Worm (Caenorhabditis elegans): ENCODE results near the gene F29B9.11.

Gene F29B9.11

ce11 chrIV:4660151-4661041 lies at the start of gene F29B9.11, which contains the start of gene jmjd-1.2:
F29B9.11 (minus strand) TSS chrIV:4660201.
jmjd-1.2 (plus strand) TSS chrIV:4660991.
- no peak for TF ChIP-seq ref-1 (GFP tag; conservative IDR thresholded peaks at IDR 0.05)
- peak; percentile 86 for TF ChIP-seq flt-1 (GFP tag; IDR thresholded peaks at IDR 0.05)
- TF ChIP-seq T22C8.4 (GFP tag; IDR thresholded peaks at IDR 0.05), result peak; percentile 41; the same call in 1 of the 2 replicates
- TF ChIP-seq cog-1 (tag; optimal IDR thresholded peaks at IDR 0.05), result peak; percentile 88
- TF ChIP-seq ztf-29 (GFP tag; IDR thresholded peaks at IDR 0.05), result peak; percentile 57; the same call in 1 of the 2 replicates
- TF ChIP-seq klf-2 (GFP tag; conservative IDR thresholded peaks at IDR 0.05), result 0 out of 2 replicates have a peak, but pooled peaks have one; percentile 24
- no peak for TF ChIP-seq med-1 (GFP tag; optimal IDR thresholded peaks at IDR 0.05; ENCODE audit: insufficient read depth)
- peak; percentile 84 for TF ChIP-seq ztf-23 (GFP tag; IDR thresholded peaks at IDR 0.05)
- no peak for TF ChIP-seq tab-1 (GFP tag; IDR thresholded peaks at IDR 0.05)

ce11 chrIV:4705922-4706321 lies 45.9 kb upstream of the F29B9.11 start:
- no peak for TF ChIP-seq ztf-29 (GFP tag; IDR thresholded peaks at IDR 0.05)
- no peak for TF ChIP-seq klf-2 (GFP tag; conservative IDR thresholded peaks at IDR 0.05)
- TF ChIP-seq flt-1 (GFP tag; IDR thresholded peaks at IDR 0.05), result no peak
- TF ChIP-seq cog-1 (tag; optimal IDR thresholded peaks at IDR 0.05), result no peak
- no peak for TF ChIP-seq ref-1 (GFP tag; conservative IDR thresholded peaks at IDR 0.05)
- no peak for TF ChIP-seq med-1 (GFP tag; optimal IDR thresholded peaks at IDR 0.05; ENCODE audit: insufficient read depth)
- TF ChIP-seq T22C8.4 (GFP tag; IDR thresholded peaks at IDR 0.05), result no peak

ce11 chrIV:4705182-4705581 lies 45.2 kb upstream of the F29B9.11 start:
- no peak for TF ChIP-seq cog-1 (tag; optimal IDR thresholded peaks at IDR 0.05)
- TF ChIP-seq tab-1 (GFP tag; IDR thresholded peaks at IDR 0.05), result no peak
- TF ChIP-seq ztf-29 (GFP tag; IDR thresholded peaks at IDR 0.05), result no peak
- TF ChIP-seq klf-2 (GFP tag; conservative IDR thresholded peaks at IDR 0.05), result no peak

- TF ChIP-seq ztf-29 (GFP tag; IDR thresholded peaks at IDR 0.05) (no peak), ztf-23 (GFP tag; IDR thresholded peaks at IDR 0.05) (no peak), T22C8.4 (GFP tag; IDR thresholded peaks at IDR 0.05) (no peak), flt-1 (GFP tag; IDR thresholded peaks at IDR 0.05) (no peak), cog-1 (tag; optimal IDR thresholded peaks at IDR 0.05) (no peak), klf-2 (GFP tag; conservative IDR thresholded peaks at IDR 0.05) (no peak)
These were observed 43.9 kb upstream of the F29B9.11 start, which contains the start of gene ogdh-1 for ce11 chrIV:4703911-4704310. ogdh-1 (minus strand) TSS chrIV:4704011.

ce11 chrIV:4702077-4702476 lies 42.1 kb upstream of the F29B9.11 start:
- TF ChIP-seq klf-2 (GFP tag; conservative IDR thresholded peaks at IDR 0.05), result 0 out of 2 replicates have a peak, but pooled peaks have one; percentile 32

- TF ChIP-seq cog-1 (tag; optimal IDR thresholded peaks at IDR 0.05) (no peak), med-1 (GFP tag; optimal IDR thresholded peaks at IDR 0.05; ENCODE audit: insufficient read depth) (no peak), ztf-23 (GFP tag; IDR thresholded peaks at IDR 0.05) (no peak), klf-2 (GFP tag; conservative IDR thresholded peaks at IDR 0.05) (no peak), ref-1 (GFP tag; conservative IDR thresholded peaks at IDR 0.05) (no peak), T22C8.4 (GFP tag; IDR thresholded peaks at IDR 0.05) (no peak), tab-1 (GFP tag; IDR thresholded peaks at IDR 0.05) (no peak), ztf-29 (GFP tag; IDR thresholded peaks at IDR 0.05) (no peak), flt-1 (GFP tag; IDR thresholded peaks at IDR 0.05) (no peak)
These were observed 32.5 kb upstream of the F29B9.11 start, which contains the start of gene spe-51 for ce11 chrIV:4692463-4692862. spe-51 (plus strand) TSS chrIV:4692763.

ce11 chrIV:4688221-4688620 lies 28.2 kb upstream of the F29B9.11 start, which contains the start of gene bus-4:
bus-4 (plus strand) TSS chrIV:4688269.
- TF ChIP-seq klf-2 (GFP tag; conservative IDR thresholded peaks at IDR 0.05) (no peak), flt-1 (GFP tag; IDR thresholded peaks at IDR 0.05) (no peak), ref-1 (GFP tag; conservative IDR thresholded peaks at IDR 0.05) (no peak), cog-1 (tag; optimal IDR thresholded peaks at IDR 0.05) (no peak), ztf-29 (GFP tag; IDR thresholded peaks at IDR 0.05) (no peak), T22C8.4 (GFP tag; IDR thresholded peaks at IDR 0.05) (no peak), med-1 (GFP tag; optimal IDR thresholded peaks at IDR 0.05; ENCODE audit: insufficient read depth) (no peak), ztf-23 (GFP tag; IDR thresholded peaks at IDR 0.05) (no peak), tab-1 (GFP tag; IDR thresholded peaks at IDR 0.05) (no peak)

ce11 chrIV:4686898-4687297 lies 26.9 kb upstream of the F29B9.11 start:
- no peak for TF ChIP-seq cog-1 (tag; optimal IDR thresholded peaks at IDR 0.05)
- TF ChIP-seq ref-1 (GFP tag; conservative IDR thresholded peaks at IDR 0.05), result no peak
- TF ChIP-seq T22C8.4 (GFP tag; IDR thresholded peaks at IDR 0.05), result no peak
- no peak for TF ChIP-seq ztf-29 (GFP tag; IDR thresholded peaks at IDR 0.05)
- no peak for TF ChIP-seq tab-1 (GFP tag; IDR thresholded peaks at IDR 0.05)
- no peak for TF ChIP-seq med-1 (GFP tag; optimal IDR thresholded peaks at IDR 0.05; ENCODE audit: insufficient read depth)
- TF ChIP-seq klf-2 (GFP tag; conservative IDR thresholded peaks at IDR 0.05), result no peak
- no peak for TF ChIP-seq ztf-23 (GFP tag; IDR thresholded peaks at IDR 0.05)
- no peak for TF ChIP-seq flt-1 (GFP tag; IDR thresholded peaks at IDR 0.05)

- no peak for TF ChIP-seq med-1 (GFP tag; optimal IDR thresholded peaks at IDR 0.05; ENCODE audit: insufficient read depth)
- TF ChIP-seq ztf-29 (GFP tag; IDR thresholded peaks at IDR 0.05), result no peak
- TF ChIP-seq T22C8.4 (GFP tag; IDR thresholded peaks at IDR 0.05), result no peak
- TF ChIP-seq ref-1 (GFP tag; conservative IDR thresholded peaks at IDR 0.05), result no peak
- no peak for TF ChIP-seq flt-1 (GFP tag; IDR thresholded peaks at IDR 0.05)
- no peak for TF ChIP-seq ztf-23 (GFP tag; IDR thresholded peaks at IDR 0.05)
- TF ChIP-seq cog-1 (tag; optimal IDR thresholded peaks at IDR 0.05), result no peak
- no peak for TF ChIP-seq tab-1 (GFP tag; IDR thresholded peaks at IDR 0.05)
- no peak for TF ChIP-seq klf-2 (GFP tag; conservative IDR thresholded peaks at IDR 0.05)
These were observed 26.4 kb upstream of the F29B9.11 start for ce11 chrIV:4686291-4686830.
